Fruit fly (Drosophila melanogaster) whole organism, prepupa: ENCODE measurements around the gene Hipk.

Source experiments
- CG10631 ChIP-seq: fragments of 200-800 bp; sonication (Bioruptor generic); optimal IDR thresholded peaks from 2 replicates; lab custom pipeline; 2016; ENCODE audit warnings: missing biosample characterization, missing genetic modification characterization
- CG11762 ChIP-seq: fragments of 200-800 bp; sonication (Bioruptor generic); optimal IDR thresholded peaks from 3 replicates; lab custom pipeline; 2016; ENCODE audit warnings: missing biosample characterization, missing genetic modification characterization; ENCODE audit not compliant: insufficient read depth
- CG11902 ChIP-seq: fragments of 200-800 bp; sonication (Bioruptor generic); optimal IDR thresholded peaks from 3 replicates; lab custom pipeline; 2016; ENCODE audit warnings: missing biosample characterization, missing genetic modification characterization
- CG1621 ChIP-seq: fragments of 200-800 bp; sonication (Bioruptor generic); optimal IDR thresholded peaks from 3 replicates; lab custom pipeline; 2018; ENCODE audit warnings: missing biosample characterization, mild to moderate bottlenecking, missing genetic modification characterization
- CG16779 ChIP-seq: fragments of 200-800 bp; sonication (Bioruptor generic); optimal IDR thresholded peaks from 3 replicates; lab custom pipeline; 2017; ENCODE audit warnings: missing biosample characterization, mild to moderate bottlenecking, missing genetic modification characterization
- CG3032 ChIP-seq: fragments of 200-800 bp; optimal IDR thresholded peaks from 2 replicates; lab custom pipeline; 2019; ENCODE audit warnings: missing biosample characterization, mild to moderate bottlenecking, missing genetic modification characterization, moderate library complexity
- CG31627 ChIP-seq: fragments of 200-800 bp; sonication (Bioruptor generic); optimal IDR thresholded peaks from 3 replicates; lab custom pipeline; 2016; ENCODE audit warnings: missing biosample characterization, missing genetic modification characterization
- CG34406 ChIP-seq: fragments of 200-800 bp; sonication (Bioruptor generic); optimal IDR thresholded peaks from 3 replicates; lab custom pipeline; 2016; ENCODE audit warnings: missing biosample characterization, missing genetic modification characterization
- CG3919 ChIP-seq: fragments of 200-800 bp; sonication (Bioruptor generic); optimal IDR thresholded peaks from 3 replicates; lab custom pipeline; 2016; ENCODE audit warnings: missing biosample characterization, missing genetic modification characterization
- CG4318 ChIP-seq: fragments of 200-800 bp; sonication (Bioruptor generic); optimal IDR thresholded peaks from 3 replicates; lab custom pipeline; 2017; ENCODE audit warnings: missing biosample characterization, mild to moderate bottlenecking, missing genetic modification characterization
- CG6276 ChIP-seq: fragments of 200-800 bp; sonication (Bioruptor generic); optimal IDR thresholded peaks from 2 replicates; lab custom pipeline; 2017; ENCODE audit warnings: missing biosample characterization, mild to moderate bottlenecking, missing genetic modification characterization
- CG6792 ChIP-seq: fragments of 200-800 bp; sonication (Bioruptor generic); optimal IDR thresholded peaks from 3 replicates; lab custom pipeline; 2016; ENCODE audit warnings: missing biosample characterization, missing genetic modification characterization
- CG6808 ChIP-seq: fragments of 200-800 bp; sonication (Bioruptor generic); optimal IDR thresholded peaks from 3 replicates; lab custom pipeline; 2017; ENCODE audit warnings: missing biosample characterization, missing genetic modification characterization, mild to moderate bottlenecking, moderate library complexity, missing genetic modification reagents
- CG6854 ChIP-seq: fragments of 200-800 bp; sonication (Bioruptor generic); optimal IDR thresholded peaks from 2 replicates; lab custom pipeline; 2017; ENCODE audit warnings: missing biosample characterization, mild to moderate bottlenecking, missing genetic modification characterization
- CG7368 ChIP-seq: fragments of 200-800 bp; sonication (Bioruptor generic); optimal IDR thresholded peaks from 3 replicates; lab custom pipeline; 2016; ENCODE audit warnings: missing biosample characterization, missing genetic modification characterization
- CG8319 ChIP-seq: fragments of 200-800 bp; sonication (Bioruptor generic); optimal IDR thresholded peaks from 3 replicates; lab custom pipeline; 2016; ENCODE audit warnings: missing biosample characterization, missing genetic modification characterization
- CG8632 ChIP-seq: fragments of 200-800 bp; sonication (Bioruptor generic); optimal IDR thresholded peaks from 3 replicates; lab custom pipeline; 2016; ENCODE audit warnings: missing biosample characterization, missing genetic modification characterization
- CG9139 ChIP-seq: fragments of 200-800 bp; sonication (Bioruptor generic); optimal IDR thresholded peaks from 3 replicates; lab custom pipeline; 2017; ENCODE audit warnings: missing biosample characterization, mild to moderate bottlenecking, missing genetic modification characterization
- Eip75B ChIP-seq: fragments of 200-800 bp; sonication (Bioruptor generic); optimal IDR thresholded peaks from 3 replicates; lab custom pipeline; 2016; ENCODE audit warnings: missing biosample characterization, missing genetic modification characterization
- Eip78C ChIP-seq: fragments of 200-800 bp; sonication (Bioruptor generic); peaks from one replicate; lab custom pipeline; 2016; ENCODE audit warnings: missing biosample characterization, missing genetic modification characterization
- Eip93F ChIP-seq: fragments of 200-800 bp; sonication (Bioruptor generic); optimal IDR thresholded peaks from 2 replicates; lab custom pipeline; 2016; ENCODE audit warnings: missing biosample characterization, mild to moderate bottlenecking, missing genetic modification characterization
- Ets21C ChIP-seq: fragments of 200-800 bp; sonication (Bioruptor generic); optimal IDR thresholded peaks from 3 replicates; lab custom pipeline; 2016; ENCODE audit warnings: missing biosample characterization, missing genetic modification characterization
- Gug ChIP-seq: fragments of 200-800 bp; sonication (Bioruptor generic); IDR thresholded peaks from 2 replicates; pipeline ENCODE4 v1.3.6; 2022; ENCODE audit warnings: missing biosample characterization, missing genetic modification characterization
- Hr39 ChIP-seq: fragments of 200-800 bp; sonication (Bioruptor generic); optimal IDR thresholded peaks from 2 replicates; lab custom pipeline; 2016; ENCODE audit warnings: missing biosample characterization, missing genetic modification characterization
- Hr4 ChIP-seq: fragments of 200-800 bp; sonication (Bioruptor generic); optimal IDR thresholded peaks from 3 replicates; lab custom pipeline; 2016; ENCODE audit warnings: missing biosample characterization, missing genetic modification characterization
- Lpt ChIP-seq: fragments of 200-800 bp; sonication (Bioruptor generic); optimal IDR thresholded peaks from 3 replicates; lab custom pipeline; 2016; ENCODE audit warnings: missing biosample characterization, missing genetic modification characterization
- Met ChIP-seq: fragments of 200-800 bp; sonication (Bioruptor generic); optimal IDR thresholded peaks from 3 replicates; lab custom pipeline; 2016; ENCODE audit warnings: missing biosample characterization, missing genetic modification characterization
- Smox ChIP-seq: fragments of 200-800 bp; sonication (Bioruptor generic); optimal IDR thresholded peaks from 3 replicates; lab custom pipeline; 2016; ENCODE audit warnings: missing biosample characterization, missing genetic modification characterization
- Sox102F ChIP-seq: fragments of 200-800 bp; sonication (Bioruptor generic); optimal IDR thresholded peaks from 2 replicates; lab custom pipeline; 2016; ENCODE audit warnings: missing biosample characterization, mild to moderate bottlenecking, missing genetic modification characterization
- Sox15 ChIP-seq: fragments of 200-800 bp; sonication (Bioruptor generic); optimal IDR thresholded peaks from 3 replicates; lab custom pipeline; 2016; ENCODE audit warnings: missing biosample characterization, missing genetic modification characterization
- achi ChIP-seq: fragments of 200-800 bp; sonication (Bioruptor generic); optimal IDR thresholded peaks from 3 replicates; lab custom pipeline; 2016; ENCODE audit warnings: missing biosample characterization, missing genetic modification characterization
- acj6 ChIP-seq: fragments of 200-800 bp; sonication (Bioruptor generic); optimal IDR thresholded peaks from 3 replicates; lab custom pipeline; 2016; ENCODE audit warnings: missing biosample characterization, missing genetic modification characterization
- cyc ChIP-seq: fragments of 200-800 bp; sonication (Bioruptor generic); optimal IDR thresholded peaks from 3 replicates; lab custom pipeline; 2016; ENCODE audit warnings: missing biosample characterization, missing genetic modification characterization
- dsx ChIP-seq: fragments of 200-800 bp; optimal IDR thresholded peaks from 3 replicates; lab custom pipeline; 2019; ENCODE audit warnings: missing biosample characterization, mild to moderate bottlenecking, missing genetic modification characterization, moderate library complexity; ENCODE audit not compliant: poor library complexity, severe bottlenecking
- fd59A ChIP-seq: fragments of 200-800 bp; sonication (Bioruptor generic); optimal IDR thresholded peaks from 2 replicates; lab custom pipeline; 2017; ENCODE audit warnings: missing biosample characterization, mild to moderate bottlenecking, missing genetic modification characterization, missing genetic modification reagents
- fd85E ChIP-seq: fragments of 200-800 bp; sonication (Bioruptor generic); optimal IDR thresholded peaks from 3 replicates; lab custom pipeline; 2016; ENCODE audit warnings: missing biosample characterization, missing genetic modification characterization
- fkh ChIP-seq: fragments of 200-800 bp; sonication (Bioruptor generic); optimal IDR thresholded peaks from 3 replicates; lab custom pipeline; 2017; ENCODE audit warnings: missing biosample characterization, mild to moderate bottlenecking, missing genetic modification characterization, moderate library complexity
- lz ChIP-seq: fragments of 200-800 bp; sonication (Bioruptor generic); optimal IDR thresholded peaks from 3 replicates; lab custom pipeline; 2016; ENCODE audit warnings: missing biosample characterization, missing genetic modification characterization
- pdm3 ChIP-seq: fragments of 200-800 bp; sonication (Bioruptor generic); optimal IDR thresholded peaks from 3 replicates; lab custom pipeline; 2016; ENCODE audit warnings: missing biosample characterization, missing genetic modification characterization
- salr ChIP-seq, 2 experiments: fragments of 200-800 bp; sonication (Bioruptor generic); optimal IDR thresholded peaks; 3 replicates each; lab custom pipeline; 2016 to 2018; ENCODE audit warnings: missing biosample characterization in 2 of 2, missing genetic modification characterization in 2 of 2, mild to moderate bottlenecking in 1 of 2
- spab ChIP-seq: fragments of 200-800 bp; sonication (Bioruptor generic); optimal IDR thresholded peaks from 2 replicates; lab custom pipeline; 2017; ENCODE audit warnings: missing biosample characterization, mild to moderate bottlenecking, missing genetic modification characterization, missing genetic modification reagents
- ss ChIP-seq, 2 experiments: fragments of 200-800 bp; sonication (Bioruptor generic); optimal IDR thresholded peaks; 2 replicates in 1 of 2; 3 replicates in 1 of 2; lab custom pipeline; 2017 to 2018; ENCODE audit warnings: mild to moderate bottlenecking in 2 of 2, missing biosample characterization in 2 of 2, missing genetic modification characterization in 2 of 2, moderate library complexity in 1 of 2
- svp ChIP-seq: fragments of 200-800 bp; sonication (Bioruptor generic); peaks from one replicate; lab custom pipeline; 2016; ENCODE audit warnings: missing biosample characterization, missing genetic modification characterization
- vri ChIP-seq: fragments of 200-800 bp; sonication (Bioruptor generic); optimal IDR thresholded peaks from 3 replicates; lab custom pipeline; 2016; ENCODE audit warnings: missing biosample characterization, mild to moderate bottlenecking, missing genetic modification characterization

Gene Hipk

DNA sequence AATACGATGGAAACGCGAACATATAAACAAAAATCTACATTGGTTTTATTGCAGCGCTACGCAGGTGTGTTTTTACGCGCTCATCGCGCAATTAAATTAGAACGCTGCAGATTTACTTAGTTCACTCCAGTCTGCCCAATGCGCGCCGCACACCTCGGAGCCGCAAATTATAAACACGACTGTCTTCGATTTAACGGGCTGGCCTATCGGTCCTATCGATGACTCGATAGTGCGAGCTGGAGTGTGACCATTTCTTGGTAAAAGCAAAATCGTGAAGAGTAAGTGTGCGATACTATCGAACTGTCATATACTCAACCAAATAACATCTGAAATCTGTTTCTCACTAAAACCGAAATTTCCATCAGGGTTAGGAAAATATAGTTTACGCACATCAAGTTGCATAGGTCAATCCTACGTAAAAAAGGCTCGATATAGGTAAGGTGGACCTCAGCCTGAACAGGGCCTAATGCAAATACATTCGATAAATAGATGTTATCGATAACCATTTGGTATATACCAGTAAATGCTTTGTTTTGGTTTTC is 2.4 kb upstream of the Hipk start, which contains the start of the genes klar and BORCS6 (continued):
- TF ChIP-seq Met (GFP tag; lab: Kevin White, UChicago) (peak; percentile 26), spab (GFP tag; lab: Kevin White, UChicago) (no peak), acj6 (GFP tag; lab: Kevin White, UChicago) (peak; percentile 10), CG9139 (GFP tag; lab: Kevin White, UChicago) (no peak), pdm3 (peak; percentile 36), Sox102F (peak; percentile 5), CG31627 (peak; percentile 70)

- TF ChIP-seq CG9139 (GFP tag; lab: Kevin White, UChicago) (peak; percentile 34), Met (GFP tag; lab: Kevin White, UChicago) (no peak), Ets21C (GFP tag; lab: Kevin White, UChicago) (no peak), Eip78C (GFP tag; lab: Kevin White, UChicago) (peak; percentile 65), CG11902 (GFP tag; lab: Kevin White, UChicago) (no peak)
Measured at dm6 chr3L:544203-544602, 1.3 kb downstream of the Hipk start.

DNA sequence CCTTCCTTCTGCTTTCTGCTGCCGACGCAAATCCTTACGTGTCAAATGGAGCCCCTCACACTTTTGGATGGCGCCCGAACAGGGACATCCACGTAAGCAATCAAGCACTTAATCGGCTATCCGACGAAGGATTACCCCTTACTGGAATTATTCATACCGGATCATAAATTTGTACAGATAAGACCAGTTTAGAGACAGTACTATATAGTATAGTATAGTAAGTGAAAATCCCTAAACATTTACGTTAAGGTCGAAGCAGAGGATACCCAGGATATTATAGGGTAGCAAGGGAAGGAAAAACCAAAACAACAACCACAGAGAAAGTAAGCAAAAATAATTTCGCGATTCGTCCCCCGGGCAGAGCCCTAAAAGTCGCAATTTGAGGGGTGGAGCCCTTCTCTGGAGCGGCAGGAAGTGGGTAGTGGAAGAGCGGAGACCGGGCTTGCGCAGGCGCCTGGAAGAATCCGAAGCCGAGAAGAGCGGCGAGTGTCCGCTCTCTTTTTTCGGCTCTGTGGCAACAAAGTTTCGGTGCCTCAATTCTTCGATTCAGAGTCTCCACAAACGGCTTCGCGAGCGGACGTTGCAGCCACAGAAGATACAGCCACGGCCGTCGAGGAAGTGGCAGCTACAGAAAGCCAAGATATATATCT is 2.8 kb downstream of the Hipk start:
- TF ChIP-seq achi (GFP tag; lab: Kevin White, UChicago) (peak; percentile 84), CG6854 (peak; percentile 81), lz (peak; percentile 92), Lpt (peak; percentile 59), Eip78C (GFP tag; lab: Kevin White, UChicago) (peak; percentile 94), CG16779 (peak; percentile 64), CG6792 (GFP tag; lab: Kevin White, UChicago) (peak; percentile 86), vri (GFP tag; lab: Kevin White, UChicago) (peak; percentile 81), Eip93F (GFP tag; lab: Kevin White, UChicago) (peak; percentile 81), Sox102F (peak; percentile 93), salr (GFP tag; optimal IDR thresholded peaks at IDR 0.05; lab: Kevin White, UChicago) (peak; percentile 62 to 63), dsx (peak; percentile 94), spab (GFP tag; lab: Kevin White, UChicago) (peak; percentile 68), CG9139 (GFP tag; lab: Kevin White, UChicago) (peak; percentile 56), CG8632 (GFP tag; lab: Kevin White, UChicago) (peak; percentile 82), pdm3 (peak; percentile 90), CG34406 (peak; percentile 83), CG8319 (GFP tag; lab: Kevin White, UChicago) (peak; percentile 66), CG6276 (peak; percentile 64), Eip75B (GFP tag; lab: Kevin White, UChicago) (peak; percentile 85), Hr4 (peak; percentile 86), CG1621 (peak; percentile 75), CG4318 (GFP tag; lab: Kevin White, UChicago) (peak; percentile 59), fd85E (GFP tag; lab: Kevin White, UChicago) (peak; percentile 47), CG10631 (GFP tag; lab: Kevin White, UChicago) (peak; percentile 78), CG11762 (GFP tag; lab: Kevin White, UChicago) (peak; percentile 66), Gug (GFP tag; lab: Robert Waterston, UW) (peak; percentile 55), cyc (GFP tag; lab: Kevin White, UChicago) (peak; percentile 93), CG3032 (peak; percentile 77), CG7368 (GFP tag; lab: Kevin White, UChicago) (peak; percentile 80), ss (GFP tag; optimal IDR thresholded peaks at IDR 0.05; lab: Kevin White, UChicago) (peak; percentile 25 to 83), fd59A (GFP tag; lab: Kevin White, UChicago) (peak; percentile 70), Sox15 (GFP tag; lab: Kevin White, UChicago) (peak; percentile 81), Smox (GFP tag; lab: Kevin White, UChicago) (peak; percentile 92), CG6808 (GFP tag; lab: Kevin White, UChicago) (peak; percentile 78), Ets21C (GFP tag; lab: Kevin White, UChicago) (peak; percentile 89), Hr39 (GFP tag; lab: Kevin White, UChicago) (peak; percentile 95), Met (GFP tag; lab: Kevin White, UChicago) (peak; percentile 93), acj6 (GFP tag; lab: Kevin White, UChicago) (peak; percentile 83), svp (GFP tag; lab: Kevin White, UChicago) (peak; percentile 97), CG3919 (peak; percentile 87), fkh (GFP tag; lab: Kevin White, UChicago) (no peak), CG31627 (peak; percentile 93)
